Fruit fly (Drosophila melanogaster) whole organism, pupa: Measurements from ENCODE around the gene nwk.

Experiments
- CG10348 ChIP-seq: fragments of 200-800 bp; sonication (Bioruptor generic); IDR thresholded peaks from 2 replicates; pipeline ENCODE4 v1.3.6; 2022; ENCODE audit warnings: missing biosample characterization, missing genetic modification characterization
- CG12605 ChIP-seq: fragments of 200-800 bp; sonication (Bioruptor generic); IDR thresholded peaks from 2 replicates; pipeline ENCODE4 v1.3.6; 2022; ENCODE audit warnings: missing biosample characterization, missing genetic modification characterization
- CG13204 ChIP-seq: fragments of 200-800 bp; sonication (Bioruptor generic); optimal IDR thresholded peaks from 2 replicates; lab custom pipeline; 2018; ENCODE audit warnings: missing biosample characterization, mild to moderate bottlenecking, missing genetic modification characterization, moderate library complexity
- CG14655 ChIP-seq: fragments of 200-800 bp; sonication (Bioruptor generic); optimal IDR thresholded peaks from 3 replicates; lab custom pipeline; 2017; ENCODE audit warnings: mild to moderate bottlenecking, missing biosample characterization, missing genetic modification reagents, missing genetic modification characterization
- CG15710 ChIP-seq: fragments of 200-800 bp; sonication (Bioruptor generic); optimal IDR thresholded peaks from 2 replicates; lab custom pipeline; 2018; ENCODE audit warnings: missing biosample characterization, mild to moderate bottlenecking, missing genetic modification characterization, moderate library complexity
- CG17806 ChIP-seq: fragments of 200-800 bp; sonication (Bioruptor generic); optimal IDR thresholded peaks from 2 replicates; lab custom pipeline; 2018; ENCODE audit warnings: missing biosample characterization, mild to moderate bottlenecking, missing genetic modification characterization, moderate library complexity
- CG32121 ChIP-seq: fragments of 200-800 bp; sonication (Bioruptor generic); IDR thresholded peaks from 2 replicates; pipeline ENCODE4 v1.3.6; 2022; ENCODE audit warnings: missing biosample characterization, missing genetic modification characterization
- CG34367 ChIP-seq: fragments of 200-800 bp; sonication (Bioruptor generic); optimal IDR thresholded peaks from 2 replicates; lab custom pipeline; 2018; ENCODE audit warnings: missing biosample characterization, mild to moderate bottlenecking, missing genetic modification characterization
- CG4496 ChIP-seq: fragments of 200-800 bp; sonication (Bioruptor generic); IDR thresholded peaks from 3 replicates; pipeline ENCODE4 v1.3.6; 2022; ENCODE audit warnings: missing biosample characterization, missing genetic modification characterization
- CG8159 ChIP-seq: fragments of 200-800 bp; sonication (Bioruptor generic); optimal IDR thresholded peaks from 3 replicates; lab custom pipeline; 2018; ENCODE audit warnings: missing biosample characterization, mild to moderate bottlenecking, missing genetic modification characterization, moderate library complexity
- CG8301 ChIP-seq: fragments of 200-800 bp; sonication (Bioruptor generic); optimal IDR thresholded peaks from 2 replicates; lab custom pipeline; 2018; ENCODE audit warnings: missing biosample characterization, mild to moderate bottlenecking, missing genetic modification characterization
- CG9948 ChIP-seq: fragments of 200-800 bp; sonication (Bioruptor generic); optimal IDR thresholded peaks from 2 replicates; lab custom pipeline; 2018; ENCODE audit warnings: missing biosample characterization, mild to moderate bottlenecking, missing genetic modification characterization, moderate library complexity
- D1 ChIP-seq: fragments of 200-800 bp; sonication (Bioruptor generic); optimal IDR thresholded peaks from 2 replicates; lab custom pipeline; 2018; ENCODE audit warnings: missing biosample characterization, mild to moderate bottlenecking, missing genetic modification characterization, moderate library complexity
- EcR ChIP-seq: fragments of 200-800 bp; sonication (Bioruptor generic); optimal IDR thresholded peaks from 3 replicates; lab custom pipeline; 2019; ENCODE audit warnings: missing biosample characterization, missing genetic modification characterization, mild to moderate bottlenecking, moderate library complexity, missing genetic modification reagents
- Ets98B ChIP-seq: fragments of 200-800 bp; sonication (Bioruptor generic); IDR thresholded peaks from 2 replicates; pipeline ENCODE4 v1.3.6; 2022; ENCODE audit warnings: missing biosample characterization, missing genetic modification characterization
- Pif1A ChIP-seq: fragments of 200-800 bp; sonication (Bioruptor generic); optimal IDR thresholded peaks from 3 replicates; lab custom pipeline; 2016; ENCODE audit warnings: missing biosample characterization, missing genetic modification characterization
- Pif1B ChIP-seq: fragments of 200-800 bp; sonication (Bioruptor generic); optimal IDR thresholded peaks from 3 replicates; lab custom pipeline; 2016; ENCODE audit warnings: missing biosample characterization, missing genetic modification characterization
- Snoo ChIP-seq: fragments of 200-800 bp; sonication (Bioruptor generic); optimal IDR thresholded peaks from 3 replicates; lab custom pipeline; 2017; ENCODE audit warnings: missing biosample characterization, mild to moderate bottlenecking, missing genetic modification characterization, inconsistent platforms
- fd96Ca ChIP-seq: fragments of 200-800 bp; sonication (Bioruptor generic); IDR thresholded peaks from 3 replicates; pipeline ENCODE4 v1.3.6; 2022; ENCODE audit warnings: missing biosample characterization, missing genetic modification characterization
- gl ChIP-seq: fragments of 200-800 bp; sonication (Bioruptor generic); optimal IDR thresholded peaks from 2 replicates; lab custom pipeline; 2018; ENCODE audit warnings: missing biosample characterization, mild to moderate bottlenecking, missing genetic modification characterization

Gene nwk

DNA sequence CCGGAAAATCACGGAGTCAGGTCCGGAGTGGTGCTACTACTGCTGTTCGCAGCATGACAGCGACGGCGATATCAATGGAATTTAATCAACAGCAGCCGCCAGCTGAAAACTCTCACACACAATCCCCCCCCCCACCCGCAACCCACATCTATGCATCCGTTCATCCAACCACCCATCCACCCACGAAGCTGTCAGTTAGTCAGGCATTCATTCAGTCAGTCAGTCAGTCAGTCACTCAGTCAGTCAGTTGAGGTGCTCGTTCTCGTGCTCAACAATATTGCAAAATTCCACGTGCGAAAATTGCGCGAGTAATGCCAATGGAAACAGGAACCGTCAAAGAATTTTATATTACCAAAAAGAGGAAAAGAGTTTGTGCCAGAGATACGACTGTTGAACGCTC is 22.0 kb upstream of the nwk start:
- TF ChIP-seq Pif1A (GFP tag; lab: Kevin White, UChicago) (no peak), CG14655 (GFP tag; lab: Kevin White, UChicago) (no peak), CG17806 (no peak), CG34367 (tag; lab: Kevin White, UChicago) (no peak), CG9948 (tag; lab: Kevin White, UChicago) (no peak), Ets98B (GFP tag; lab: Robert Waterston, UW) (no peak), CG8301 (tag; lab: Kevin White, UChicago) (no peak), fd96Ca (GFP tag; lab: Robert Waterston, UW) (no peak), Pif1B (GFP tag; lab: Kevin White, UChicago) (no peak), Snoo (tag; lab: Kevin White, UChicago) (no peak), CG15710 (tag; lab: Kevin White, UChicago) (no peak), CG13204 (GFP tag; lab: Kevin White, UChicago) (no peak), CG8159 (tag; lab: Kevin White, UChicago) (no peak), CG10348 (GFP tag; lab: Robert Waterston, UW) (no peak), EcR (GFP tag; lab: Kevin White, UChicago) (no peak), CG12605 (GFP tag; lab: Robert Waterston, UW) (no peak), D1 (tag; lab: Kevin White, UChicago) (no peak)

DNA sequence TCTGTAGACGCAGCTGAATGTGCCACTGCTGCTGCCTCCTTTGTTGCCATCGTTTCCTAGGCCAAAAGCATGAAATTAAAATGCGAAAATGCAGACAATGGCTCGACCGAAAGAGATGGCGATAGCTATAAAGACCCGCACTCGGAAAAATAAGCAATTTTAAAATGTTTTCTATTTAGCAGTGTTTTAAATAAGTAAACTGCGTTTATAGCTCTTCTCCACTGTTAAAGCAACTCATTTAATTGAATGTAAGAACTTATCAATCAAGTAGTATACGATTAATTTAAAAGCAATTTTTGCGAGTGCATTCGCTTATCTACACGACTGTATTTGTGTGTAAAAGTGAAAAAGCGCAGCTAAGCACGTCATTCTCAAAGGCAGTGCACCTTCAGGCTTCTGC is 18.1 kb upstream of the nwk start:
- TF ChIP-seq Ets98B (GFP tag; lab: Robert Waterston, UW) (peak; percentile 11; the same call in 1 of the 2 replicates), gl (tag; lab: Kevin White, UChicago) (no peak), fd96Ca (GFP tag; lab: Robert Waterston, UW) (0 out of 3 replicates have a peak, but pooled peaks have one; percentile 6), CG14655 (GFP tag; lab: Kevin White, UChicago) (no peak), CG32121 (GFP tag; lab: Robert Waterston, UW) (peak; percentile 51; the same call in 1 of the 2 replicates), CG13204 (GFP tag; lab: Kevin White, UChicago) (no peak)

DNA sequence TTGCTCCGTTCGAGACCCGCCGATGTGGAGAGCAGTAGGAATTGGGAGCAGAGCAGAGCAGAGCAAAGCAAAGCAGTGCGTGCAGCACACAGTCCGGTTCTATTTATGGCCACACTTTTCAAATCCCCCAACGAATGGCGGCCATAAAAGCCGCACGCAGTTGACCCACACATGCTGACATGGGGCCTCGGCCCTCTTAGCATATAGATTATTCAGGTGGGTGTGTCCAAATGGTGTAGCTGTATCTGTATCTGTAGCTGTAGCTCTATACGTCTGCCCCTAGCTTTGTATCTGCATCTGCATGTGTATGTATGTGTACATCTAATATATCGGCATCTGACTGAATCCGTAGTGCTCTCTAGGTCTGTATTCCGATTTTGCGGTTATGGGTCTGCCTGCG is 16.4 kb upstream of the nwk start:
- TF ChIP-seq CG8159 (tag; lab: Kevin White, UChicago) (no peak), Pif1A (GFP tag; lab: Kevin White, UChicago) (no peak), CG32121 (GFP tag; lab: Robert Waterston, UW) (no peak), CG8301 (tag; lab: Kevin White, UChicago) (no peak), CG9948 (tag; lab: Kevin White, UChicago) (no peak), CG12605 (GFP tag; lab: Robert Waterston, UW) (no peak)

- TF ChIP-seq CG14655 (GFP tag; lab: Kevin White, UChicago): no peak
- peak; percentile 25; the same call in 1 of the 2 replicates for TF ChIP-seq Ets98B (GFP tag; lab: Robert Waterston, UW)
- no peak for TF ChIP-seq CG10348 (GFP tag; lab: Robert Waterston, UW)
- no peak for TF ChIP-seq CG8159 (tag; lab: Kevin White, UChicago)
- TF ChIP-seq CG34367 (tag; lab: Kevin White, UChicago): no peak
- TF ChIP-seq Pif1A (GFP tag; lab: Kevin White, UChicago): no peak
- no peak for TF ChIP-seq EcR (GFP tag; lab: Kevin White, UChicago)
Observed at dm6 chr3L:9124923-9125260, 12.8 kb upstream of the nwk start.

dm6 chr3L:9125261-9126020 is 12.2 kb upstream of the nwk start:
- TF ChIP-seq fd96Ca (GFP tag; lab: Robert Waterston, UW) (peak; percentile 53), Ets98B (GFP tag; lab: Robert Waterston, UW) (peak; percentile 30; the same call in 1 of the 2 replicates), Pif1A (GFP tag; lab: Kevin White, UChicago) (no peak), gl (tag; lab: Kevin White, UChicago) (no peak), CG4496 (0 out of 3 replicates have a peak, but pooled peaks have one; percentile 10)
- TF ChIP-seq, all 21 proteins: peak for 3

- no peak for TF ChIP-seq CG15710 (tag; lab: Kevin White, UChicago)
- no peak for TF ChIP-seq Pif1A (GFP tag; lab: Kevin White, UChicago)
- no peak for TF ChIP-seq CG4496
- TF ChIP-seq CG17806: no peak
- TF ChIP-seq, all 21 proteins: peak for 0
Observed at dm6 chr3L:9126021-9126811, 11.4 kb upstream of the nwk start.
